Fruit fly (Drosophila melanogaster): ENCODE results near the gene Ref1.

dm6 chr3R:7107713-7108588 is 27.8 kb upstream of the Ref1 start:
- TF ChIP-seq EcR (GFP tag; optimal IDR thresholded peaks at IDR 0.05) (peak; percentile 99), CG12605 (GFP tag; IDR thresholded peaks at IDR 0.05) (no peak), CG32121 (GFP tag; IDR thresholded peaks at IDR 0.05) (no peak)

Measured in whole organism, pupa.